Worm (Caenorhabditis elegans) whole organism, L2 larva: ENCODE results near the gene faah-2.

Source experiments
- C34F6.9 ChIP-seq: fragments of 150-350 bp; optimal IDR thresholded peaks from 2 replicates; lab custom pipeline; 2014; ENCODE audit warnings: missing biosample characterization, missing genetic modification characterization
- R02D3.7 ChIP-seq: fragments of 150-350 bp; optimal IDR thresholded peaks from 2 replicates; lab custom pipeline; 2014; ENCODE audit warnings: missing biosample characterization, missing genetic modification characterization
- Y55F3AM.14 ChIP-seq: fragments of 200-800 bp; sonication (Bioruptor generic); optimal IDR thresholded peaks from 2 replicates; lab custom pipeline; 2018; ENCODE audit warnings: mild to moderate bottlenecking, missing genetic modification characterization, missing compliant biosample characterization
- ceh-16 ChIP-seq: fragments of 150-350 bp; optimal IDR thresholded peaks from 2 replicates; lab custom pipeline; 2014; ENCODE audit warnings: missing biosample characterization, missing genetic modification characterization
- ceh-82 ChIP-seq: fragments of 150-350 bp; optimal IDR thresholded peaks from 2 replicates; lab custom pipeline; 2014; ENCODE audit warnings: missing biosample characterization, missing genetic modification characterization
- crh-2 ChIP-seq: sonication (generic microtip); optimal IDR thresholded peaks from 2 replicates; lab custom pipeline; 2017; ENCODE audit warnings: missing biosample characterization, missing genetic modification characterization
- elt-1 ChIP-seq: fragments of 150-350 bp; optimal IDR thresholded peaks from 2 replicates; lab custom pipeline; 2014; ENCODE audit warnings: missing biosample characterization, missing genetic modification characterization
- fos-1 ChIP-seq: fragments of 150-350 bp; optimal IDR thresholded peaks from 2 replicates; lab custom pipeline; 2014; ENCODE audit warnings: missing biosample characterization, missing genetic modification characterization
- gmeb-1 ChIP-seq: fragments of 150-350 bp; optimal IDR thresholded peaks from 2 replicates; lab custom pipeline; 2014; ENCODE audit warnings: missing biosample characterization, missing genetic modification characterization
- lin-13 ChIP-seq: fragments of 150-350 bp; optimal IDR thresholded peaks from 2 replicates; lab custom pipeline; 2014; ENCODE audit warnings: missing biosample characterization, missing genetic modification reagents, missing genetic modification characterization
- peb-1 ChIP-seq: fragments of 150-350 bp; optimal IDR thresholded peaks from 2 replicates; lab custom pipeline; 2014; ENCODE audit warnings: missing biosample characterization, missing genetic modification characterization
- snpc-4 ChIP-seq: fragments of 150-350 bp; optimal IDR thresholded peaks from 2 replicates; lab custom pipeline; 2014; ENCODE audit warnings: missing biosample characterization, missing genetic modification characterization

faah-2 gene

ce11 chrIV:8203555-8203954 is 51.3 kb downstream of the faah-2 start:
- TF ChIP-seq C34F6.9 (tag; lab: Kevin White, UChicago) (no peak), elt-1 (no peak), Y55F3AM.14 (GFP tag; lab: Kevin White, UChicago) (no peak), crh-2 (tag; lab: Kevin White, UChicago) (no peak), lin-13 (GFP tag; lab: Kevin White, UChicago) (no peak), ceh-82 (tag; lab: Kevin White, UChicago) (no peak), fos-1 (tag; lab: Kevin White, UChicago) (no peak), peb-1 (tag; lab: Kevin White, UChicago) (no peak), gmeb-1 (tag; lab: Kevin White, UChicago) (no peak), R02D3.7 (tag; lab: Kevin White, UChicago) (no peak), ceh-16 (tag; lab: Kevin White, UChicago) (no peak), snpc-4 (tag; lab: Kevin White, UChicago) (no peak)
